Worm (Caenorhabditis elegans) whole organism, early embryonic: ENCODE data around the gene madf-3.
A peak's percentile ranks its signal among the peaks of the same experiment; 100 is the strongest.

Source experiments
- B0310.2 ChIP-seq: sonication (generic microtip); optimal IDR thresholded peaks from 2 replicates; lab custom pipeline; 2016; ENCODE audit warnings: mild to moderate bottlenecking, missing genetic modification characterization, missing compliant biosample characterization
- F13C5.2 ChIP-seq: sonication (generic microtip); optimal IDR thresholded peaks from 2 replicates; lab custom pipeline; 2017; ENCODE audit warnings: mild to moderate bottlenecking, missing genetic modification characterization, inconsistent platforms, missing compliant biosample characterization
- aly-1 ChIP-seq: sonication (generic microtip); optimal IDR thresholded peaks from 2 replicates; lab custom pipeline; 2016; ENCODE audit warnings: missing genetic modification characterization, missing compliant biosample characterization
- ama-1 ChIP-seq: fragments of 150-350 bp; optimal IDR thresholded peaks from 2 replicates; lab custom pipeline; 2014
- ceh-13 ChIP-seq: fragments of 200-800 bp; sonication (Bioruptor generic); optimal IDR thresholded peaks from 2 replicates; lab custom pipeline; 2018; ENCODE audit warnings: mild to moderate bottlenecking, missing genetic modification characterization, missing compliant biosample characterization
- ceh-36 ChIP-seq: sonication (generic microtip); optimal IDR thresholded peaks from 2 replicates; lab custom pipeline; 2016; ENCODE audit warnings: missing genetic modification characterization, inconsistent platforms, missing compliant biosample characterization
- ets-7 ChIP-seq: sonication (generic microtip); optimal IDR thresholded peaks from 2 replicates; lab custom pipeline; 2016; ENCODE audit warnings: missing genotype, missing genetic modification characterization, missing compliant biosample characterization
- flt-1 ChIP-seq: fragments of 200-800 bp; sonication (Bioruptor generic); IDR thresholded peaks from 2 replicates; pipeline ENCODE4 v1.3.6; 2022; ENCODE audit warnings: missing genetic modification characterization, missing compliant biosample characterization
- hmbx-1 ChIP-seq: sonication (generic microtip); optimal IDR thresholded peaks from 2 replicates; lab custom pipeline; 2016; ENCODE audit warnings: mild to moderate bottlenecking, missing genetic modification characterization, missing compliant biosample characterization
- hmg-4 ChIP-seq: fragments of 200-800 bp; sonication (Bioruptor generic); optimal IDR thresholded peaks from 2 replicates; lab custom pipeline; 2018; ENCODE audit warnings: mild to moderate bottlenecking, missing genetic modification characterization, missing compliant biosample characterization
- hnd-1 ChIP-seq: sonication (generic microtip); optimal IDR thresholded peaks from 2 replicates; lab custom pipeline; 2016; ENCODE audit warnings: missing genetic modification characterization, missing compliant biosample characterization
- pes-1 ChIP-seq: fragments of 200-800 bp; sonication (Bioruptor generic); IDR thresholded peaks from 2 replicates; pipeline ENCODE4 v1.3.6; 2022; ENCODE audit warnings: missing genetic modification reagents, missing genetic modification characterization, missing compliant biosample characterization
- scrt-1 ChIP-seq: fragments of 200-800 bp; sonication (Bioruptor generic); IDR thresholded peaks from 2 replicates; pipeline ENCODE4 v1.3.6; 2022; ENCODE audit warnings: missing genetic modification characterization, missing compliant biosample characterization
- sea-1 ChIP-seq: fragments of 200-800 bp; sonication (Bioruptor generic); conservative IDR thresholded peaks from 2 replicates; pipeline ENCODE4 v1.3.6; 2022; ENCODE audit warnings: missing genetic modification characterization, missing compliant biosample characterization
- tbx-11 ChIP-seq: fragments of 200-800 bp; sonication (Bioruptor generic); IDR thresholded peaks from 2 replicates; pipeline ENCODE4 v1.3.6; 2022; ENCODE audit warnings: missing genetic modification characterization, missing compliant biosample characterization
- tbx-37 ChIP-seq: fragments of 200-800 bp; sonication (Bioruptor generic); conservative IDR thresholded peaks from 2 replicates; pipeline ENCODE4 v1.3.6; 2022; ENCODE audit warnings: missing genetic modification reagents, missing genetic modification characterization, missing compliant biosample characterization
- tra-4 ChIP-seq: sonication (generic microtip); optimal IDR thresholded peaks from 2 replicates; lab custom pipeline; 2017; ENCODE audit warnings: missing genetic modification characterization, missing compliant biosample characterization

madf-3 gene

ce11 chrII:4294801-4295200 is 39.7 kb upstream of the madf-3 start, which contains the start of gene rml-4:
TSS of gene rml-4 (plus strand) at chrII:4295101.
- no peak for TF ChIP-seq B0310.2 (tag; lab: Kevin White, UChicago)
- no peak for TF ChIP-seq ceh-13 (GFP tag; lab: Kevin White, UChicago)
- no peak for TF ChIP-seq ets-7

ce11 chrII:4297259-4297658 is 37.3 kb upstream of the madf-3 start:
- TF ChIP-seq hnd-1 (tag; lab: Kevin White, UChicago), result no peak

ce11 chrII:4299227-4299703 is 35.3 kb upstream of the madf-3 start, which contains the start of gene sco-1:
TSS of gene sco-1 (plus strand) at chrII:4299653.
- TF ChIP-seq B0310.2 (tag; lab: Kevin White, UChicago), result peak; percentile 20
- no peak for TF ChIP-seq ets-7
- no peak for TF ChIP-seq hmbx-1
- peak; percentile 70; the same call in 1 of the 2 replicates for TF ChIP-seq tbx-37 (GFP tag; lab: Robert Waterston, UW)
- peak; percentile 45; the same call in 1 of the 2 replicates for TF ChIP-seq flt-1 (GFP tag; lab: Robert Waterston, UW)
- no peak for TF ChIP-seq tra-4
- no peak for TF ChIP-seq scrt-1 (GFP tag; lab: Robert Waterston, UW)
- TF ChIP-seq pes-1 (GFP tag; lab: Robert Waterston, UW), result peak; percentile 66
- no peak for TF ChIP-seq ama-1 (lab: Kevin White, UChicago)
- TF ChIP-seq ceh-13 (GFP tag; lab: Kevin White, UChicago), result no peak
- TF ChIP-seq tbx-11 (GFP tag; lab: Robert Waterston, UW), result no peak
- TF ChIP-seq hnd-1 (tag; lab: Kevin White, UChicago), result no peak
- TF ChIP-seq sea-1 (GFP tag; lab: Robert Waterston, UW), result 0 out of 2 replicates have a peak, but pooled peaks have one; percentile 56
- TF ChIP-seq hmg-4 (GFP tag; lab: Kevin White, UChicago), result peak; percentile 65
- no peak for TF ChIP-seq ceh-36 (tag; lab: Kevin White, UChicago)
- TF ChIP-seq aly-1 (tag; lab: Kevin White, UChicago), result no peak
- TF ChIP-seq F13C5.2 (tag; lab: Kevin White, UChicago), result peak; percentile 75

ce11 chrII:4301307-4301706 is 33.2 kb upstream of the madf-3 start, which contains the start of gene gtf-2F1:
TSS of gene gtf-2F1 (plus strand) at chrII:4301607.
- TF ChIP-seq ets-7 (no peak), hnd-1 (tag; lab: Kevin White, UChicago) (no peak), ceh-36 (tag; lab: Kevin White, UChicago) (no peak), pes-1 (GFP tag; lab: Robert Waterston, UW) (no peak)

- TF ChIP-seq sea-1 (GFP tag; lab: Robert Waterston, UW), result no peak
- no peak for TF ChIP-seq aly-1 (tag; lab: Kevin White, UChicago)
- no peak for TF ChIP-seq hnd-1 (tag; lab: Kevin White, UChicago)
- TF ChIP-seq B0310.2 (tag; lab: Kevin White, UChicago), result no peak
- no peak for TF ChIP-seq tbx-11 (GFP tag; lab: Robert Waterston, UW)
- TF ChIP-seq ets-7, result no peak
- no peak for TF ChIP-seq hmbx-1
- TF ChIP-seq ama-1 (lab: Kevin White, UChicago), result no peak
- no peak for TF ChIP-seq hmg-4 (GFP tag; lab: Kevin White, UChicago)
- no peak for TF ChIP-seq F13C5.2 (tag; lab: Kevin White, UChicago)
- TF ChIP-seq tra-4, result no peak
- TF ChIP-seq flt-1 (GFP tag; lab: Robert Waterston, UW), result no peak
- TF ChIP-seq tbx-37 (GFP tag; lab: Robert Waterston, UW), result no peak
- TF ChIP-seq pes-1 (GFP tag; lab: Robert Waterston, UW), result no peak
- TF ChIP-seq scrt-1 (GFP tag; lab: Robert Waterston, UW), result no peak
- TF ChIP-seq ceh-13 (GFP tag; lab: Kevin White, UChicago), result no peak
- TF ChIP-seq ceh-36 (tag; lab: Kevin White, UChicago), result no peak
Observed at ce11 chrII:4306921-4307630, 27.5 kb upstream of the madf-3 start, which contains the start of gene Y52E8A.3. TSS of gene Y52E8A.3 (minus strand) at chrII:4306971.

ce11 chrII:4312115-4312514 is 22.4 kb upstream of the madf-3 start, which contains the start of gene plep-1:
TSS of gene plep-1 (minus strand) at chrII:4312215.
- no peak for TF ChIP-seq tra-4
- TF ChIP-seq ceh-36 (tag; lab: Kevin White, UChicago), result peak; percentile 39

- no peak for TF ChIP-seq flt-1 (GFP tag; lab: Robert Waterston, UW)
Observed at ce11 chrII:4316011-4316410, 18.5 kb upstream of the madf-3 start, which contains the start of gene srw-40. TSS of gene srw-40 (minus strand) at chrII:4316111.

ce11 chrII:4319537-4320019 is 15.0 kb upstream of the madf-3 start, which contains the start of gene Y52E8A.6:
TSS of gene Y52E8A.6 (minus strand) at chrII:4319969.
- TF ChIP-seq tbx-37 (GFP tag; lab: Robert Waterston, UW) (no peak), pes-1 (GFP tag; lab: Robert Waterston, UW) (no peak), sea-1 (GFP tag; lab: Robert Waterston, UW) (no peak), ama-1 (lab: Kevin White, UChicago) (no peak), ceh-13 (GFP tag; lab: Kevin White, UChicago) (no peak), ceh-36 (tag; lab: Kevin White, UChicago) (no peak), ets-7 (no peak), tra-4 (no peak), aly-1 (tag; lab: Kevin White, UChicago) (no peak), hmbx-1 (no peak), hmg-4 (GFP tag; lab: Kevin White, UChicago) (no peak), flt-1 (GFP tag; lab: Robert Waterston, UW) (no peak), hnd-1 (tag; lab: Kevin White, UChicago) (no peak), B0310.2 (tag; lab: Kevin White, UChicago) (no peak), scrt-1 (GFP tag; lab: Robert Waterston, UW) (no peak), F13C5.2 (tag; lab: Kevin White, UChicago) (no peak), tbx-11 (GFP tag; lab: Robert Waterston, UW) (no peak)
